Fruit fly (Drosophila melanogaster) whole organism, embryonic: ENCODE results near the gene kek6.

Experiments used
- Awh ChIP-seq: fragments of 200-800 bp; sonication (Bioruptor generic); IDR thresholded peaks from 2 replicates; pipeline ENCODE4, ENCODE4 v1.3.6; 2022; ENCODE audit warnings: missing biosample characterization, missing genetic modification characterization
- CG1024 ChIP-seq: fragments of 200-800 bp; sonication (Bioruptor generic); IDR thresholded peaks from 2 replicates; pipeline ENCODE4 v1.3.6; 2022; ENCODE audit warnings: missing biosample characterization, missing genetic modification characterization
- CG10321 ChIP-seq: fragments of 200-800 bp; sonication (Bioruptor generic); IDR thresholded peaks from 2 replicates; pipeline ENCODE4 v1.3.6; 2022; ENCODE audit warnings: missing biosample characterization, missing genetic modification characterization
- CG10565 ChIP-seq: fragments of 200-800 bp; sonication (Bioruptor generic); optimal IDR thresholded peaks from 3 replicates; lab custom pipeline; 2016; ENCODE audit warnings: missing biosample characterization, mild to moderate bottlenecking, missing genetic modification characterization
- CG11093 ChIP-seq: fragments of 200-800 bp; sonication (Bioruptor generic); IDR thresholded peaks from 3 replicates; pipeline ENCODE4 v1.3.6; 2022; ENCODE audit warnings: missing biosample characterization, missing genetic modification characterization
- CG12071 ChIP-seq: fragments of 200-800 bp; sonication (Bioruptor generic); optimal IDR thresholded peaks from 3 replicates; lab custom pipeline; 2018; ENCODE audit warnings: missing biosample characterization, mild to moderate bottlenecking, missing genetic modification characterization
- CG12391 ChIP-seq: fragments of 200-800 bp; sonication (Bioruptor generic); optimal IDR thresholded peaks from 3 replicates; lab custom pipeline; 2018; ENCODE audit warnings: missing biosample characterization, mild to moderate bottlenecking, missing genetic modification characterization, moderate library complexity
- CG13296 ChIP-seq: fragments of 200-800 bp; sonication (Bioruptor generic); optimal IDR thresholded peaks from 3 replicates; lab custom pipeline; 2018; ENCODE audit warnings: missing biosample characterization, mild to moderate bottlenecking, missing genetic modification characterization
- CG14014 ChIP-seq: fragments of 200-800 bp; sonication (Bioruptor generic); IDR thresholded peaks from 2 replicates; pipeline ENCODE4 v1.3.6; 2022; ENCODE audit warnings: missing biosample characterization, missing genetic modification characterization
- CG14667 ChIP-seq: fragments of 200-800 bp; sonication (Bioruptor generic); IDR thresholded peaks from 2 replicates; pipeline ENCODE4 v1.3.6; 2022; ENCODE audit warnings: missing biosample characterization, missing genetic modification characterization
- CG15011 ChIP-seq: fragments of 200-800 bp; sonication (Bioruptor generic); optimal IDR thresholded peaks from 3 replicates; lab custom pipeline; 2018; ENCODE audit warnings: missing biosample characterization, mild to moderate bottlenecking, missing genetic modification characterization
- CG1647 ChIP-seq: fragments of 200-800 bp; sonication (Bioruptor generic); optimal IDR thresholded peaks from 3 replicates; lab custom pipeline; 2016; ENCODE audit warnings: missing biosample characterization, missing genetic modification characterization
- CG16863 ChIP-seq: fragments of 200-800 bp; sonication (Bioruptor generic); optimal IDR thresholded peaks from 3 replicates; lab custom pipeline; 2016; ENCODE audit warnings: missing biosample characterization, missing genetic modification characterization
- CG2116 ChIP-seq: fragments of 200-800 bp; sonication (Bioruptor generic); optimal IDR thresholded peaks from 3 replicates; lab custom pipeline; 2018; ENCODE audit warnings: missing biosample characterization, mild to moderate bottlenecking, missing genetic modification characterization
- CG31365 ChIP-seq: fragments of 200-800 bp; sonication (Bioruptor generic); optimal IDR thresholded peaks from 2 replicates; lab custom pipeline; 2018; ENCODE audit warnings: missing biosample characterization, mild to moderate bottlenecking, missing genetic modification characterization
- CG34224 ChIP-seq: fragments of 200-800 bp; sonication (Bioruptor generic); IDR thresholded peaks from 3 replicates; pipeline ENCODE4 v1.3.6; 2022; ENCODE audit warnings: missing biosample characterization, missing genetic modification characterization; ENCODE audit not compliant: partially characterized antibody
- CG42726 ChIP-seq: fragments of 200-800 bp; sonication (Bioruptor generic); IDR thresholded peaks from 2 replicates; pipeline ENCODE4 v1.3.6; 2022; ENCODE audit warnings: missing biosample characterization, missing genetic modification characterization; ENCODE audit not compliant: partially characterized antibody
- CG43689 ChIP-seq: fragments of 200-800 bp; sonication (Bioruptor generic); IDR thresholded peaks from 2 replicates; pipeline ENCODE4 v1.3.6; 2022; ENCODE audit warnings: missing biosample characterization, missing genetic modification characterization
- CG4854 ChIP-seq: fragments of 200-800 bp; sonication (Bioruptor generic); optimal IDR thresholded peaks from 2 replicates; lab custom pipeline; 2016; ENCODE audit warnings: missing biosample characterization, missing genetic modification characterization, inconsistent platforms
- CG6175 ChIP-seq: fragments of 200-800 bp; sonication (Bioruptor generic); IDR thresholded peaks from 3 replicates; pipeline ENCODE4 v1.3.6; 2022; ENCODE audit warnings: missing biosample characterization, missing genetic modification characterization
- CG6813 ChIP-seq: fragments of 200-800 bp; sonication (Bioruptor generic); optimal IDR thresholded peaks from 2 replicates; lab custom pipeline; 2017; ENCODE audit warnings: missing biosample characterization, missing genetic modification characterization, mild to moderate bottlenecking, moderate library complexity, missing genetic modification reagents
- CG7271 ChIP-seq: fragments of 200-800 bp; sonication (Bioruptor generic); optimal IDR thresholded peaks from 2 replicates; lab custom pipeline; 2018; ENCODE audit warnings: missing biosample characterization, mild to moderate bottlenecking, missing genetic modification characterization, moderate library complexity
- CG7839 ChIP-seq: fragments of 200-800 bp; sonication (Bioruptor generic); optimal IDR thresholded peaks from 3 replicates; lab custom pipeline; 2018; ENCODE audit warnings: missing biosample characterization, mild to moderate bottlenecking, missing genetic modification characterization, moderate library complexity
- CG9727 ChIP-seq: fragments of 200-800 bp; sonication (Bioruptor generic); optimal IDR thresholded peaks from 3 replicates; lab custom pipeline; 2017; ENCODE audit warnings: missing biosample characterization, mild to moderate bottlenecking, missing genetic modification characterization
- CG9797 ChIP-seq: fragments of 200-800 bp; sonication (Bioruptor generic); optimal IDR thresholded peaks from 3 replicates; lab custom pipeline; 2018; ENCODE audit warnings: missing biosample characterization, mild to moderate bottlenecking, missing genetic modification characterization
- CG9932 ChIP-seq: fragments of 200-800 bp; sonication (Bioruptor generic); IDR thresholded peaks from 2 replicates; pipeline ENCODE4 v1.3.6; 2022; ENCODE audit warnings: missing biosample characterization, missing genetic modification characterization
- D19A ChIP-seq: fragments of 200-800 bp; optimal IDR thresholded peaks from 3 replicates; lab custom pipeline; 2019; ENCODE audit warnings: missing biosample characterization, mild to moderate bottlenecking, missing genetic modification characterization, moderate library complexity
- Dll ChIP-seq: fragments of 200-800 bp; sonication (Bioruptor generic); IDR thresholded peaks from 4 replicates; pipeline ENCODE4 v1.3.6; 2022; ENCODE audit warnings: missing biosample characterization, missing genetic modification characterization; ENCODE audit not compliant: partially characterized antibody
- Hand ChIP-seq: fragments of 200-800 bp; sonication (Bioruptor generic); optimal IDR thresholded peaks from 2 replicates; lab custom pipeline; 2017; ENCODE audit warnings: mild to moderate bottlenecking, missing biosample characterization, missing genetic modification reagents, missing genetic modification characterization
- Hr39 ChIP-seq: fragments of >200 bp; optimal IDR thresholded peaks from 2 replicates; lab custom pipeline; 2017
- Kr ChIP-seq: fragments of 200-800 bp; sonication (Bioruptor generic); optimal IDR thresholded peaks from 2 replicates; lab custom pipeline; 2017; ENCODE audit warnings: missing biosample characterization, mild to moderate bottlenecking, missing genetic modification characterization
- Mad ChIP-seq: fragments of 200-800 bp; sonication (Bioruptor generic); optimal IDR thresholded peaks from 2 replicates; lab custom pipeline; 2016; ENCODE audit warnings: missing biosample characterization, missing genetic modification characterization
- Opbp ChIP-seq: fragments of 200-800 bp; sonication (Bioruptor generic); IDR thresholded peaks from 3 replicates; pipeline ENCODE4 v1.3.6; 2022; ENCODE audit warnings: missing biosample characterization, missing genetic modification characterization; ENCODE audit not compliant: partially characterized antibody
- Ssrp ChIP-seq: fragments of 200-800 bp; sonication (Bioruptor generic); optimal IDR thresholded peaks from 2 replicates; lab custom pipeline; 2018; ENCODE audit warnings: missing biosample characterization, mild to moderate bottlenecking, missing genetic modification characterization, moderate library complexity
- abd-A ChIP-seq: fragments of 200-800 bp; sonication (Bioruptor generic); optimal IDR thresholded peaks from 3 replicates; lab custom pipeline; 2019; ENCODE audit warnings: missing biosample characterization, mild to moderate bottlenecking, missing genetic modification characterization, moderate library complexity
- ase ChIP-seq: fragments of 200-800 bp; sonication (Bioruptor generic); IDR thresholded peaks from 3 replicates; pipeline ENCODE4 v1.3.6; 2022; ENCODE audit warnings: missing biosample characterization, missing genetic modification characterization
- ash1 ChIP-seq: fragments of 200-800 bp; sonication (Bioruptor generic); optimal IDR thresholded peaks from 2 replicates; lab custom pipeline; 2018; ENCODE audit warnings: missing biosample characterization, mild to moderate bottlenecking, missing genetic modification characterization
- cas ChIP-seq: fragments of 200-800 bp; sonication (Bioruptor generic); IDR thresholded peaks from 2 replicates; pipeline ENCODE4 v1.3.6; 2022; ENCODE audit warnings: missing biosample characterization, missing genetic modification characterization
- crc ChIP-seq: fragments of 200-800 bp; sonication (Bioruptor generic); optimal IDR thresholded peaks from 2 replicates; lab custom pipeline; 2016; ENCODE audit warnings: missing biosample characterization, missing genetic modification characterization
- dpn ChIP-seq, 2 experiments: fragments of 200-800 bp; sonication (Bioruptor generic); optimal IDR thresholded peaks; 3 replicates each; lab custom pipeline; 2016; ENCODE audit warnings: missing biosample characterization in 2 of 2, missing genetic modification characterization in 2 of 2
- dysf ChIP-seq: fragments of 200-800 bp; sonication (Bioruptor generic); IDR thresholded peaks from 3 replicates; pipeline ENCODE4 v1.3.6; 2022; ENCODE audit warnings: missing biosample characterization, missing genetic modification characterization
- esg ChIP-seq: fragments of 200-800 bp; sonication (Bioruptor generic); conservative IDR thresholded peaks from 2 replicates; pipeline ENCODE4 v1.3.6; 2022; ENCODE audit warnings: missing biosample characterization, missing genetic modification characterization
- eve ChIP-seq, 2 experiments: fragments of >200 bp; optimal IDR thresholded peaks; 2 replicates each; lab custom pipeline; 2017; ENCODE audit warnings: missing biosample characterization in 2 of 2, missing genetic modification characterization in 2 of 2
- gem ChIP-seq: fragments of 200-800 bp; sonication (Bioruptor generic); optimal IDR thresholded peaks from 2 replicates; lab custom pipeline; 2019; ENCODE audit warnings: missing biosample characterization, mild to moderate bottlenecking, missing genetic modification characterization, moderate library complexity
- lab ChIP-seq: fragments of 200-800 bp; sonication (Bioruptor generic); optimal IDR thresholded peaks from 3 replicates; lab custom pipeline; 2017; ENCODE audit warnings: missing biosample characterization, missing genetic modification characterization, mild to moderate bottlenecking, moderate library complexity, missing genetic modification reagents
- lilli ChIP-seq: fragments of 200-800 bp; sonication (Bioruptor generic); optimal IDR thresholded peaks from 3 replicates; lab custom pipeline; 2016; ENCODE audit warnings: missing biosample characterization, missing genetic modification characterization
- pum ChIP-seq: fragments of 200-800 bp; sonication (Bioruptor generic); optimal IDR thresholded peaks from 2 replicates; lab custom pipeline; 2016; ENCODE audit warnings: missing biosample characterization, missing genetic modification characterization
- ranshi ChIP-seq: fragments of 200-800 bp; sonication (Bioruptor generic); IDR thresholded peaks from 2 replicates; pipeline ENCODE4 v1.3.6; 2022; ENCODE audit warnings: missing biosample characterization, missing genetic modification characterization
- slp2 ChIP-seq: fragments of 200-800 bp; sonication (Bioruptor generic); optimal IDR thresholded peaks from 2 replicates; lab custom pipeline; 2016; ENCODE audit warnings: missing biosample characterization, missing genetic modification characterization
- wdn ChIP-seq: fragments of 200-800 bp; sonication (Bioruptor generic); IDR thresholded peaks from 2 replicates; pipeline ENCODE4 v1.3.6; 2022; ENCODE audit warnings: missing biosample characterization, missing genetic modification characterization
- z ChIP-seq: fragments of 200-800 bp; sonication (Bioruptor generic); IDR thresholded peaks from 3 replicates; pipeline ENCODE4 v1.3.6; 2022; ENCODE audit warnings: missing biosample characterization, missing genetic modification characterization

kek6 gene

DNA sequence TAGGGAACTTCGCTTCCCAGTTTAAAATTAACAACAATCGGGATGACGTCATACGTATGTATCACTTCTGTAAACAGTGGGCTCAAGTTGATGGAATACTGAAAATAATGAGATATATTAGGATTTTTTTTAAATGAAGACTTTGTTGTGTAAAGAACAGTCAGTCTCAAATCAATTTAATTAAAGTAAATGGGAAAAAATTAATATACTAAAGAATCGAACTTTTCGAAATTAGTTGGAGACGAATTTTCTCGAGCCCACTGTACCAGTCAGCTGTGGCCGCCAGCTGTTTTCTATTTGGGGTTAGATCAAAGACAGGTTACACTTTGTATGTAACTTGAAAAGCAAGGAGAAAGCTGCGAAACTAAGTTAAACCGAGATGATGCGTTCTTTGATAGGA lies 33.6 kb upstream of the kek6 start, which contains the start of gene CG1635 (continued):
- TF ChIP-seq ase (peak; percentile 99), CG13296 (GFP tag; lab: Kevin White, UChicago) (peak; percentile 100), ranshi (GFP tag; lab: Robert Waterston, UW) (peak; percentile 100), CG42726 (GFP tag; lab: Robert Waterston, UW) (peak; percentile 55; the same call in 1 of the 2 replicates), Hr39 (lab: Kevin White, UChicago) (no peak), Hand (GFP tag; lab: Kevin White, UChicago) (peak; percentile 99), dpn (GFP tag; optimal IDR thresholded peaks at IDR 0.05; lab: Kevin White, UChicago) (peak; percentile 98 to 99), CG9727 (peak; percentile 98), lilli (GFP tag; lab: Kevin White, UChicago) (peak; percentile 99), D19A (tag; lab: Kevin White, UChicago) (peak; percentile 98), CG43689 (GFP tag; lab: Robert Waterston, UW) (peak; percentile 98), CG7839 (tag; lab: Kevin White, UChicago) (peak; percentile 99), CG9797 (peak; percentile 64), CG34224 (GFP tag; lab: Robert Waterston, UW) (peak; percentile 87), CG7271 (peak; percentile 100), ash1 (GFP tag; lab: Kevin White, UChicago) (peak; percentile 95), eve (GFP tag; optimal IDR thresholded peaks at IDR 0.05; lab: Kevin White, UChicago) (no peak), CG31365 (tag; lab: Kevin White, UChicago) (peak; percentile 94), Kr (GFP tag; lab: Kevin White, UChicago) (peak; percentile 67), Opbp (peak; percentile 50; the same call in 2 of the 3 replicates), dysf (GFP tag; lab: Robert Waterston, UW) (peak; percentile 100), abd-A (tag; lab: Kevin White, UChicago) (no peak), z (GFP tag; lab: Robert Waterston, UW) (peak; percentile 82), CG11093 (peak; percentile 98), CG14667 (peak; percentile 98), CG6175 (GFP tag; lab: Robert Waterston, UW) (peak; percentile 98), Dll (GFP tag; lab: Robert Waterston, UW) (peak; percentile 72), CG1024 (GFP tag; lab: Robert Waterston, UW) (peak; percentile 98), slp2 (GFP tag; lab: Kevin White, UChicago) (peak; percentile 97), Mad (GFP tag; lab: Kevin White, UChicago) (peak; percentile 99), pum (peak; percentile 97), wdn (GFP tag; lab: Robert Waterston, UW) (peak; percentile 99), CG2116 (GFP tag; lab: Kevin White, UChicago) (peak; percentile 91), gem (tag; lab: Kevin White, UChicago) (peak; percentile 100), CG14014 (GFP tag; lab: Robert Waterston, UW) (peak; percentile 100), CG16863 (GFP tag; lab: Kevin White, UChicago) (peak; percentile 98), CG9932 (GFP tag; lab: Robert Waterston, UW) (peak; percentile 100), CG10321 (GFP tag; lab: Robert Waterston, UW) (peak; percentile 90), lab (peak; percentile 100), CG10565 (peak; percentile 94), CG6813 (peak; percentile 99), CG4854 (GFP tag; lab: Kevin White, UChicago) (peak; percentile 97), CG1647 (GFP tag; lab: Kevin White, UChicago) (peak; percentile 96), cas (GFP tag; lab: Robert Waterston, UW) (peak; percentile 99), CG15011 (GFP tag; lab: Kevin White, UChicago) (peak; percentile 99), Awh (peak; percentile 100), CG12391 (tag; lab: Kevin White, UChicago) (peak; percentile 100), esg (peak; percentile 99), Ssrp (tag; lab: Kevin White, UChicago) (peak; percentile 99), CG12071 (GFP tag; lab: Kevin White, UChicago) (peak; percentile 99), crc (GFP tag; lab: Kevin White, UChicago) (peak; percentile 97)
